Worm (Caenorhabditis elegans) whole organism, late embryonic: ENCODE data around the gene nlp-52.

Experiments used
- C38D4.7 ChIP-seq: fragments of 200-800 bp; sonication (Bioruptor generic); optimal IDR thresholded peaks from 2 replicates; lab custom pipeline; 2018; ENCODE audit warnings: mild to moderate bottlenecking, missing genetic modification characterization, moderate library complexity, missing compliant biosample characterization
- K02D7.2 ChIP-seq: sonication (generic microtip); optimal IDR thresholded peaks from 2 replicates; lab custom pipeline; 2017; ENCODE audit warnings: mild to moderate bottlenecking, missing genetic modification characterization, missing compliant biosample characterization
- T23F11.4 ChIP-seq: fragments of 200-800 bp; sonication (Bioruptor generic); optimal IDR thresholded peaks from 2 replicates; lab custom pipeline; 2018; ENCODE audit warnings: mild to moderate bottlenecking, missing genetic modification characterization, missing compliant biosample characterization
- Y22D7AL.16 ChIP-seq: sonication (generic microtip); optimal IDR thresholded peaks from 2 replicates; lab custom pipeline; 2016; ENCODE audit warnings: missing genetic modification characterization, missing compliant biosample characterization
- ceh-18 ChIP-seq: sonication (generic microtip); optimal IDR thresholded peaks from 2 replicates; lab custom pipeline; 2016; ENCODE audit warnings: missing genetic modification characterization, missing compliant biosample characterization
- ceh-2 ChIP-seq: sonication (generic microtip); optimal IDR thresholded peaks from 2 replicates; lab custom pipeline; 2016; ENCODE audit warnings: missing genotype, missing genetic modification characterization, missing compliant biosample characterization
- ceh-24 ChIP-seq: sonication (generic microtip); optimal IDR thresholded peaks from 2 replicates; lab custom pipeline; 2016; ENCODE audit warnings: mild to moderate bottlenecking, missing genetic modification characterization, missing compliant biosample characterization
- ceh-30 ChIP-seq: fragments of 150-350 bp; optimal IDR thresholded peaks from 2 replicates; lab custom pipeline; 2014; ENCODE audit warnings: missing biosample characterization, missing genetic modification characterization
- ceh-31 ChIP-seq: sonication (generic microtip); optimal IDR thresholded peaks from 2 replicates; lab custom pipeline; 2016; ENCODE audit warnings: missing genetic modification characterization, missing compliant biosample characterization
- ceh-45 ChIP-seq: fragments of 200-800 bp; sonication (Bioruptor generic); IDR thresholded peaks from 2 replicates; pipeline ENCODE4 v1.3.6; 2022; ENCODE audit warnings: missing genetic modification reagents, missing genetic modification characterization, missing compliant biosample characterization
- ceh-48 ChIP-seq: sonication (generic microtip); optimal IDR thresholded peaks from 2 replicates; lab custom pipeline; 2016; ENCODE audit warnings: missing genetic modification characterization, inconsistent platforms, missing compliant biosample characterization
- ceh-9 ChIP-seq: sonication (generic microtip); optimal IDR thresholded peaks from 2 replicates; lab custom pipeline; 2016; ENCODE audit warnings: mild to moderate bottlenecking, missing genetic modification characterization, inconsistent platforms, missing compliant biosample characterization
- che-1 ChIP-seq: sonication (generic microtip); optimal IDR thresholded peaks from 2 replicates; lab custom pipeline; 2016; ENCODE audit warnings: mild to moderate bottlenecking, missing genetic modification characterization, missing compliant biosample characterization
- dmd-4 ChIP-seq: sonication (generic microtip); optimal IDR thresholded peaks from 2 replicates; lab custom pipeline; 2016; ENCODE audit warnings: borderline replicate concordance, missing genetic modification characterization, missing compliant biosample characterization
- elt-2 ChIP-seq: sonication (generic microtip); optimal IDR thresholded peaks from 2 replicates; lab custom pipeline; 2016; ENCODE audit warnings: missing genetic modification reagents, missing genetic modification characterization, missing compliant biosample characterization
- ets-4 ChIP-seq: sonication (generic microtip); optimal IDR thresholded peaks from 2 replicates; lab custom pipeline; 2016; ENCODE audit warnings: missing genetic modification characterization, missing compliant biosample characterization
- eyg-1 ChIP-seq: sonication (generic microtip); optimal IDR thresholded peaks from 2 replicates; lab custom pipeline; 2016; ENCODE audit warnings: missing genotype, missing genetic modification characterization, missing compliant biosample characterization
- gmeb-2 ChIP-seq: sonication (generic microtip); optimal IDR thresholded peaks from 2 replicates; lab custom pipeline; 2016; ENCODE audit warnings: missing genetic modification characterization, inconsistent platforms, missing compliant biosample characterization
- hlh-30 ChIP-seq: sonication (generic microtip); optimal IDR thresholded peaks from 2 replicates; lab custom pipeline; 2017; ENCODE audit warnings: antibody characterized with exemption, missing genetic modification characterization, missing compliant biosample characterization; ENCODE audit not compliant: insufficient read depth
- hlh-8 ChIP-seq: sonication (generic microtip); optimal IDR thresholded peaks from 2 replicates; lab custom pipeline; 2016; ENCODE audit warnings: missing genotype, missing genetic modification characterization, missing compliant biosample characterization
- nfya-1 ChIP-seq: sonication (generic microtip); optimal IDR thresholded peaks from 2 replicates; lab custom pipeline; 2017; ENCODE audit warnings: missing genetic modification characterization, mild to moderate bottlenecking, missing compliant biosample characterization, antibody characterized with exemption, moderate library complexity
- nhr-232 ChIP-seq: sonication (generic microtip); optimal IDR thresholded peaks from 2 replicates; lab custom pipeline; 2016; ENCODE audit warnings: missing genetic modification characterization, missing compliant biosample characterization
- npax-4 ChIP-seq: sonication (generic microtip); optimal IDR thresholded peaks from 2 replicates; lab custom pipeline; 2016; ENCODE audit warnings: missing genetic modification characterization, missing compliant biosample characterization
- pax-1 ChIP-seq: fragments of 150-350 bp; optimal IDR thresholded peaks from 2 replicates; lab custom pipeline; 2014; ENCODE audit warnings: missing biosample characterization, missing genetic modification characterization
- pha-4 ChIP-seq: fragments of 150-350 bp; optimal IDR thresholded peaks from 2 replicates; lab custom pipeline; 2018; ENCODE audit warnings: missing biosample characterization, missing genetic modification reagents, missing genetic modification characterization
- pros-1 ChIP-seq: fragments of 150-350 bp; optimal IDR thresholded peaks from 2 replicates; lab custom pipeline; 2014; ENCODE audit warnings: missing biosample characterization, missing genetic modification reagents, missing genetic modification characterization
- sdc-2 ChIP-seq: sonication (generic microtip); optimal IDR thresholded peaks from 2 replicates; lab custom pipeline; 2016; ENCODE audit warnings: missing genotype, missing genetic modification characterization, missing compliant biosample characterization
- sox-2 ChIP-seq: fragments of 200-800 bp; sonication (Bioruptor generic); IDR thresholded peaks from 2 replicates; pipeline ENCODE4 v1.3.6; 2022; ENCODE audit warnings: missing genetic modification reagents, missing genetic modification characterization, missing compliant biosample characterization
- sox-4 ChIP-seq: sonication (generic microtip); optimal IDR thresholded peaks from 2 replicates; lab custom pipeline; 2017; ENCODE audit warnings: mild to moderate bottlenecking, missing genetic modification characterization, inconsistent platforms, missing compliant biosample characterization
- syd-9 ChIP-seq: sonication (generic microtip); optimal IDR thresholded peaks from 2 replicates; lab custom pipeline; 2016; ENCODE audit warnings: mild to moderate bottlenecking, missing genetic modification characterization, moderate library complexity, missing compliant biosample characterization
- tbx-2 ChIP-seq: sonication (generic microtip); optimal IDR thresholded peaks from 2 replicates; lab custom pipeline; 2016; ENCODE audit warnings: missing genetic modification characterization, missing compliant biosample characterization
- tbx-7 ChIP-seq: sonication (generic microtip); optimal IDR thresholded peaks from 2 replicates; lab custom pipeline; 2016; ENCODE audit warnings: missing genotype, missing genetic modification characterization, missing compliant biosample characterization
- unc-3 ChIP-seq, 2 experiments: fragments of 200-800 bp in 1 of 2; sonication (Bioruptor generic) in 1 of 2; sonication (generic microtip) in 1 of 2; conservative IDR thresholded peaks in 1 of 2; optimal IDR thresholded peaks in 1 of 2; 2 replicates each; pipeline versions ENCODE4 v1.3.6 to Lab custom; 2016 to 2022; ENCODE audit warnings: missing compliant biosample characterization in 2 of 2, missing genetic modification characterization in 2 of 2, missing genetic modification reagents in 1 of 2
- unc-42 ChIP-seq: sonication (generic microtip); optimal IDR thresholded peaks from 2 replicates; lab custom pipeline; 2016; ENCODE audit warnings: missing genotype, missing genetic modification characterization, missing compliant biosample characterization

Gene nlp-52

DNA sequence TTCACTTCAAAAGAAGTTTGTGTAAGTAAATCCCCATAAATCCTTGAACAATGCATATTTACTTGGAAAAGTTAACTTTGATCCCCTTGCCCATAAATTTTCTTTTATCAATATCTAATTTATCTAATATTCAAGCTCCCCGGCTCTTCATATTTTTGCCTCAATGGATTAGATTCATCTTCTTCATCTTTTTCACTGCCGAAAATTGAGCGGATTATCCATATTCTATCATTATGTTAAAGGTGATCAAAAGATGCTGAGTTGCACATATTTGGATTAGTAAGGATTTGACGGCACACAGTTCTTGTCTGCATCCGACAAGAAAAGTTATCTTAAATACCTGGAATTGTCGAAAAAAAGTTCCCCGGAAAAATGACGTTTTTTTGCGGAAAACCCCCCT is 29.0 kb downstream of the nlp-52 start:
- TF ChIP-seq tbx-2 (no peak), Y22D7AL.16 (tag; lab: Kevin White, UChicago) (no peak), hlh-8 (no peak), pha-4 (tag; lab: Kevin White, UChicago) (no peak)

ce11 chrIII:793595-793994 is 32.0 kb downstream of the nlp-52 start, which contains the start of gene snt-2:
Gene snt-2 (minus strand): TSS chrIII:793733.
- peak; percentile 59 for TF ChIP-seq ceh-31
- TF ChIP-seq pros-1 (tag; lab: Kevin White, UChicago) = peak; percentile 8
- TF ChIP-seq unc-42 (tag; lab: Kevin White, UChicago) = peak; percentile 31
- peak; percentile 65 for TF ChIP-seq hlh-30 (tag; lab: Kevin White, UChicago)
- peak; percentile 17 for TF ChIP-seq ceh-18 (tag; lab: Kevin White, UChicago)
- TF ChIP-seq gmeb-2 (tag; lab: Kevin White, UChicago) = no peak
- TF ChIP-seq pax-1 (tag; lab: Kevin White, UChicago) = peak; percentile 19
- peak; percentile 87 for TF ChIP-seq nfya-1
- peak; percentile 38 for TF ChIP-seq elt-2
- peak; percentile 16 for TF ChIP-seq tbx-2
- no peak for TF ChIP-seq C38D4.7
- TF ChIP-seq ceh-2 (tag; lab: Kevin White, UChicago) = peak; percentile 17
- TF ChIP-seq ceh-48 (tag; lab: Kevin White, UChicago) = no peak

DNA sequence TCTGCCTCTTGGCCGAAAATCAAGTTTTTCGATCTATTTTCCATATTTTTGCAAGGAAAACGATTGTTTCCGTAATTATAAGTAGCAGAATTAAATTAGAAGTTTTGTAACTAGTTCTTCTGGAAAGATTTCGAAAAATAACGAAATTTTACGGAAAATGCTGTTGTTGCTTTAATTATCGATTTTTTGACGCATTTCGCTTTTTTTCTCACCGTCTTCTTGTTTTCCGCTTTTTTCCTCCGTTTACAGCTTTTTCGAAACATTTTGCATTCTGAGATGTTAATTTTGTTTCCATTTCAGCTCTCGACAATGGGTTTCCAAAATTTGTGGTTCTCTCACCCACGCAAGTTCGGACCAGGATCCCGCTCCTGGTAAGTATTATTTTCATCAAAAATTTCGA is 32.4 kb downstream of the nlp-52 start, which contains the start of gene rps-29:
Gene rps-29, plus strand, starts transcription at position 301 of the 400 bp plus-strand sequence.
- TF ChIP-seq ets-4 (tag; lab: Kevin White, UChicago) (no peak), sdc-2 (tag; lab: Kevin White, UChicago) (no peak), ceh-48 (tag; lab: Kevin White, UChicago) (peak; percentile 30), hlh-8 (no peak), nhr-232 (tag; lab: Kevin White, UChicago) (no peak)

DNA sequence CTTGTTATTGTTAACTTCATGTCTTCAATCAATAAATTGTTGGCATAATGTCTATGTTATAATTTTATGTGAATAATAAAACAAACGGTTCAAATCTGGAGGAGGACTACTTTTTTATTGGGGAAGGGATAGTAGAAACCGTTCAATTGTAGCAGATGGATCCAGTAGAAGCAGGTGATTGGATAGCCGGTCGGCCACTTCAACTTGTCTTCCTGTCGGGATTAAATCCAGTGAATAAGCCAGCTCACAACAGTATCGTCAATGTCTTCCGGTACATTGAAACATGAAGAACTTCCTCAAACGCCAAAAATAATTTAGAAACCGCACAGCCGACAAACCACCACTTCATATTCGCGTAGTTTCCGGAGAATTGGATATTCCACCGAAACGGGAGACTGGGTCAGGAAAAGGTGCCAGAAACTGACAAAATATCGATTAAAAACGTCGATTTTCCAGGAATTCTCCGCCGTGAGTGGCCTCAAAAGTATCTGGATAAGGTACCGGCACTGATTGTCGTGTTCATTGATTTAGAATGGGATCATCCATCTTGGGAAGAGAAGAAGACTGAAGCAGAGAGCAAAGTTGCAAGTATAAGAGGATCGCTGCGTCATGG is 33.5 kb downstream of the nlp-52 start, which contains the start of gene trpp-11:
Gene trpp-11, plus strand, starts transcription at position 153 of the 613 bp plus-strand sequence.
- TF ChIP-seq tbx-7 (tag; lab: Kevin White, UChicago) (no peak), che-1 (tag; lab: Kevin White, UChicago) (no peak), eyg-1 (tag; lab: Kevin White, UChicago) (no peak), ceh-18 (tag; lab: Kevin White, UChicago) (no peak)

DNA sequence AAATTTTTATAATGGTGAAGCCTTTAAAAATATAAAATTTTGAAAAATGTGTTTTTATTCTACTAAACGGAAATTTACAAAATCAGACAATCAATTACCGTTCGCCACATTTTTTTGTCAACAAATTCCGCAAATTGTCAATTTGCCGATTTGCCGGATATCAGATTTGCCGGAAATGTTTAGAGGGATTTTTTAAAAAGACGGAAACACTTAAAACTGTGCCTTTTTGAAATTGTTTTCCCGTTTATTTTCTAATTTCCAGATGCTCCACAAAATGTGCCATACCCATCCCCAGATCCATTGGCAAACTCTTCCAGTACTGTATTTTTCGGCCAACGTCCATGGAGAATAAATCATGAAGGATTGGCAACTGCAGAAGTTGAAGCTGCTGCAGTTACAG is 35.9 kb downstream of the nlp-52 start:
- TF ChIP-seq unc-42 (tag; lab: Kevin White, UChicago) = no peak
- no peak for TF ChIP-seq ceh-31
- TF ChIP-seq npax-4 (tag; lab: Kevin White, UChicago) = no peak
- no peak for TF ChIP-seq syd-9 (tag; lab: Kevin White, UChicago)
- no peak for TF ChIP-seq eyg-1 (tag; lab: Kevin White, UChicago)
- no peak for TF ChIP-seq sox-4 (tag; lab: Kevin White, UChicago)
- TF ChIP-seq ceh-18 (tag; lab: Kevin White, UChicago) = no peak
- TF ChIP-seq pax-1 (tag; lab: Kevin White, UChicago) = no peak
- TF ChIP-seq ceh-30 (tag; lab: Kevin White, UChicago) = no peak
- TF ChIP-seq ceh-9 (tag; lab: Kevin White, UChicago) = no peak
- no peak for TF ChIP-seq T23F11.4 (GFP tag; lab: Kevin White, UChicago)
- no peak for TF ChIP-seq ceh-2 (tag; lab: Kevin White, UChicago)
- TF ChIP-seq unc-3 (GFP tag; conservative IDR thresholded peaks at IDR 0.05; lab: Robert Waterston, UW) = no peak
- TF ChIP-seq unc-3 (tag; optimal IDR thresholded peaks at IDR 0.05; lab: Kevin White, UChicago) = no peak

DNA sequence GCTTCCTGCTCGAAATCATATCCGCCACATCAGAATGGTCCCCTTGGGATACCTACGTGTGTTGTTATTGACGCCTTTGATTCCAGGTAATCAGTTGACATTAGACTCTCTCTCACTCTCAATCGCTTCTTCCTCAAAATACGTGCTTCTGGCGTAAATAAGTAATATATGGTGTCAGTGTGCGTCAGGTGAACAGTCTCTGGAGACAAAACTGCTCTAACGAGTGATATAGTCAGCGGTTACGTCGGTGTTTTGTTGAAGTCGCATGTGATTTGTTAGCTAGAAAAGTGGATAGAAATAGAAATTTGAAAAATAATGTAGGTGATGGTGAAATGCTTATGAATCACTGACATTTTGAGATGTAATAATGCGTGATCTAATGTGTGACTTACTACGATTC is 40.5 kb downstream of the nlp-52 start:
- TF ChIP-seq che-1 (tag; lab: Kevin White, UChicago) = no peak
- TF ChIP-seq dmd-4 (tag; lab: Kevin White, UChicago) = no peak
- TF ChIP-seq Y22D7AL.16 (tag; lab: Kevin White, UChicago) = no peak
- TF ChIP-seq ceh-45 (GFP tag; lab: Robert Waterston, UW) = no peak
- no peak for TF ChIP-seq K02D7.2
- TF ChIP-seq gmeb-2 (tag; lab: Kevin White, UChicago) = no peak
- no peak for TF ChIP-seq ets-4 (tag; lab: Kevin White, UChicago)
- no peak for TF ChIP-seq ceh-24 (tag; lab: Kevin White, UChicago)
- no peak for TF ChIP-seq sox-2 (GFP tag; lab: Robert Waterston, UW)
- TF ChIP-seq, all 69 proteins: peak for 0
